Worm (Caenorhabditis elegans) whole organism, mixed stage, embryonic: ENCODE data around the gene R02E12.4.

Experiments used
- M03D4.4 ChIP-seq: sonication (generic microtip); optimal IDR thresholded peaks from 2 replicates; lab custom pipeline; 2017; ENCODE audit warnings: mild to moderate bottlenecking, missing genetic modification characterization, missing compliant biosample characterization
- bed-3 ChIP-seq: fragments of 200-800 bp; sonication (Bioruptor generic); optimal IDR thresholded peaks from 3 replicates; lab custom pipeline; 2018; ENCODE audit warnings: mild to moderate bottlenecking, missing genetic modification characterization, moderate library complexity, missing compliant biosample characterization
- blmp-1 ChIP-seq: fragments of 150-350 bp; optimal IDR thresholded peaks from 2 replicates; lab custom pipeline; 2014; ENCODE audit warnings: missing biosample characterization, missing genetic modification characterization
- ceh-39 ChIP-seq: fragments of 150-350 bp; optimal IDR thresholded peaks from 2 replicates; lab custom pipeline; 2014; ENCODE audit warnings: missing biosample characterization, missing genetic modification characterization
- ceh-43 ChIP-seq: fragments of 200-800 bp; sonication (Bioruptor generic); optimal IDR thresholded peaks from 2 replicates; lab custom pipeline; 2018; ENCODE audit warnings: mild to moderate bottlenecking, missing genetic modification characterization, moderate library complexity, missing compliant biosample characterization
- ceh-83 ChIP-seq: fragments of 200-800 bp; sonication (Bioruptor generic); optimal IDR thresholded peaks from 2 replicates; lab custom pipeline; 2018; ENCODE audit warnings: mild to moderate bottlenecking, missing genetic modification characterization, missing compliant biosample characterization
- ces-1 ChIP-seq: fragments of 150-350 bp; optimal IDR thresholded peaks from 2 replicates; lab custom pipeline; 2014; ENCODE audit warnings: missing biosample characterization, missing genetic modification reagents, missing genetic modification characterization
- cnd-1 ChIP-seq: fragments of 200-800 bp; sonication (Bioruptor generic); optimal IDR thresholded peaks from 2 replicates; lab custom pipeline; 2018; ENCODE audit warnings: mild to moderate bottlenecking, missing genetic modification characterization, missing compliant biosample characterization
- drap-1 ChIP-seq: fragments of 200-800 bp; sonication (Bioruptor generic); optimal IDR thresholded peaks from 3 replicates; lab custom pipeline; 2018; ENCODE audit warnings: mild to moderate bottlenecking, missing genetic modification characterization, missing compliant biosample characterization
- elt-1 ChIP-seq: sonication (generic microtip); optimal IDR thresholded peaks from 2 replicates; lab custom pipeline; 2017; ENCODE audit warnings: missing genetic modification characterization, mild to moderate bottlenecking, missing compliant biosample characterization, antibody characterized with exemption, moderate library complexity, borderline replicate concordance; ENCODE audit not compliant: insufficient read depth
- elt-3 ChIP-seq: fragments of 150-350 bp; optimal IDR thresholded peaks from 2 replicates; lab custom pipeline; 2014; ENCODE audit warnings: missing biosample characterization, missing genetic modification characterization
- flh-1 ChIP-seq: fragments of 200-800 bp; sonication (Bioruptor generic); optimal IDR thresholded peaks from 2 replicates; lab custom pipeline; 2018; ENCODE audit warnings: mild to moderate bottlenecking, missing genetic modification characterization, moderate library complexity, missing compliant biosample characterization
- ham-2 ChIP-seq: fragments of 200-800 bp; sonication (Bioruptor generic); optimal IDR thresholded peaks from 2 replicates; lab custom pipeline; 2018; ENCODE audit warnings: mild to moderate bottlenecking, missing genetic modification characterization, missing compliant biosample characterization
- hlh-1 ChIP-seq: fragments of 150-350 bp; optimal IDR thresholded peaks from 2 replicates; lab custom pipeline; 2014; ENCODE audit warnings: missing biosample characterization, missing genetic modification reagents, missing genetic modification characterization
- lin-13 ChIP-seq: fragments of 150-350 bp; optimal IDR thresholded peaks from 2 replicates; lab custom pipeline; 2014; ENCODE audit warnings: missing biosample characterization, missing genetic modification characterization
- lin-32 ChIP-seq: fragments of 200-800 bp; sonication (Bioruptor generic); optimal IDR thresholded peaks from 2 replicates; lab custom pipeline; 2018; ENCODE audit warnings: mild to moderate bottlenecking, missing genetic modification characterization, missing compliant biosample characterization
- lsy-2 ChIP-seq: fragments of 150-350 bp; optimal IDR thresholded peaks from 2 replicates; lab custom pipeline; 2014; ENCODE audit warnings: missing biosample characterization, missing genetic modification characterization
- mab-5 ChIP-seq: fragments of 150-350 bp; optimal IDR thresholded peaks from 2 replicates; lab custom pipeline; 2014; ENCODE audit warnings: missing biosample characterization, missing genetic modification characterization
- mep-1 ChIP-seq: fragments of 150-350 bp; optimal IDR thresholded peaks from 2 replicates; lab custom pipeline; 2017; ENCODE audit warnings: missing biosample characterization, missing genetic modification reagents, missing genetic modification characterization, inconsistent platforms
- mls-2 ChIP-seq: sonication (generic microtip); optimal IDR thresholded peaks from 2 replicates; lab custom pipeline; 2016; ENCODE audit warnings: mild to moderate bottlenecking, missing genetic modification characterization, moderate library complexity, missing compliant biosample characterization
- nhr-12 ChIP-seq: fragments of 150-350 bp; optimal IDR thresholded peaks from 2 replicates; lab custom pipeline; 2014; ENCODE audit warnings: missing biosample characterization, missing genetic modification characterization
- nhr-2 ChIP-seq: fragments of 150-350 bp; optimal IDR thresholded peaks from 2 replicates; lab custom pipeline; 2014; ENCODE audit warnings: missing biosample characterization, missing genetic modification characterization
- nhr-237 ChIP-seq: fragments of 150-350 bp; optimal IDR thresholded peaks from 2 replicates; lab custom pipeline; 2014; ENCODE audit warnings: missing biosample characterization, missing genetic modification characterization
- nhr-28 ChIP-seq: fragments of 150-350 bp; optimal IDR thresholded peaks from 2 replicates; lab custom pipeline; 2014; ENCODE audit warnings: missing biosample characterization, missing genetic modification characterization
- nhr-76 ChIP-seq: sonication (generic microtip); optimal IDR thresholded peaks from 2 replicates; lab custom pipeline; 2017; ENCODE audit warnings: missing biosample characterization, missing genetic modification characterization
- pha-4 ChIP-seq: fragments of 150-350 bp; optimal IDR thresholded peaks from 2 replicates; lab custom pipeline; 2018; ENCODE audit warnings: missing biosample characterization, missing genetic modification reagents, missing genetic modification characterization
- sem-2 ChIP-seq: fragments of 200-800 bp; sonication (Bioruptor generic); optimal IDR thresholded peaks from 2 replicates; lab custom pipeline; 2018; ENCODE audit warnings: mild to moderate bottlenecking, missing genetic modification characterization, missing compliant biosample characterization
- snpc-4 ChIP-seq: fragments of 150-350 bp; optimal IDR thresholded peaks from 2 replicates; lab custom pipeline; 2014; ENCODE audit warnings: missing biosample characterization, missing genetic modification characterization
- sptf-1 ChIP-seq: sonication (generic microtip); optimal IDR thresholded peaks from 2 replicates; lab custom pipeline; 2017; ENCODE audit warnings: mild to moderate bottlenecking, missing genetic modification characterization, moderate library complexity, missing compliant biosample characterization
- tbx-8 ChIP-seq: fragments of 200-800 bp; sonication (Bioruptor generic); optimal IDR thresholded peaks from 2 replicates; lab custom pipeline; 2018; ENCODE audit warnings: mild to moderate bottlenecking, missing genetic modification characterization, moderate library complexity, missing compliant biosample characterization
- unc-120 ChIP-seq: sonication (generic microtip); optimal IDR thresholded peaks from 2 replicates; lab custom pipeline; 2017; ENCODE audit warnings: missing genetic modification characterization, missing compliant biosample characterization; ENCODE audit not compliant: poor library complexity, severe bottlenecking
- unc-39 ChIP-seq: fragments of 150-350 bp; optimal IDR thresholded peaks from 2 replicates; lab custom pipeline; 2014; ENCODE audit warnings: missing biosample characterization, missing genetic modification characterization
- unc-62 ChIP-seq: fragments of 150-350 bp; optimal IDR thresholded peaks from 2 replicates; lab custom pipeline; 2014; ENCODE audit warnings: missing biosample characterization, missing genetic modification reagents, missing genetic modification characterization
- zip-8 ChIP-seq: fragments of 150-350 bp; optimal IDR thresholded peaks from 2 replicates; lab custom pipeline; 2014; ENCODE audit warnings: missing biosample characterization, missing genetic modification characterization
- ztf-11 ChIP-seq: fragments of 150-350 bp; optimal IDR thresholded peaks from 2 replicates; lab custom pipeline; 2014; ENCODE audit warnings: missing biosample characterization, missing genetic modification characterization

R02E12.4 gene

ce11 chrX:3968209-3968960, 36.7 kb upstream of the R02E12.4 start, which contains the start of gene C16B8.3:
Gene C16B8.3, minus strand, starts transcription at chrX:3968634.
- TF ChIP-seq lsy-2 (tag; lab: Kevin White, UChicago) (no peak), ces-1 (GFP tag; lab: Kevin White, UChicago) (no peak), cnd-1 (tag; lab: Kevin White, UChicago) (no peak), pha-4 (tag; lab: Kevin White, UChicago) (no peak), snpc-4 (tag; lab: Kevin White, UChicago) (no peak), ham-2 (GFP tag; lab: Kevin White, UChicago) (no peak), zip-8 (tag; lab: Kevin White, UChicago) (no peak), nhr-28 (no peak), unc-120 (no peak)

- TF ChIP-seq drap-1 (GFP tag; lab: Kevin White, UChicago): peak; percentile 59
- TF ChIP-seq M03D4.4 (tag; lab: Kevin White, UChicago): peak; percentile 56
- TF ChIP-seq pha-4 (tag; lab: Kevin White, UChicago): peak; percentile 52
- peak; percentile 44 for TF ChIP-seq hlh-1
- peak; percentile 57 for TF ChIP-seq sptf-1 (tag; lab: Kevin White, UChicago)
- TF ChIP-seq ceh-83 (GFP tag; lab: Kevin White, UChicago): peak; percentile 74
- TF ChIP-seq bed-3: no peak
- no peak for TF ChIP-seq nhr-28
- peak; percentile 72 for TF ChIP-seq cnd-1 (tag; lab: Kevin White, UChicago)
- TF ChIP-seq lin-13 (tag; lab: Kevin White, UChicago): peak; percentile 25
- no peak for TF ChIP-seq ces-1 (GFP tag; lab: Kevin White, UChicago)
- TF ChIP-seq lin-32 (GFP tag; lab: Kevin White, UChicago): peak; percentile 37
- no peak for TF ChIP-seq nhr-76 (tag; lab: Kevin White, UChicago)
- TF ChIP-seq tbx-8 (GFP tag; lab: Kevin White, UChicago): no peak
- peak; percentile 38 for TF ChIP-seq unc-120
- TF ChIP-seq ham-2 (GFP tag; lab: Kevin White, UChicago): no peak
These were observed 35.8 kb upstream of the R02E12.4 start for ce11 chrX:3969353-3969752.

ce11 chrX:3969980-3970403, 35.1 kb upstream of the R02E12.4 start:
- TF ChIP-seq unc-62 (GFP tag; lab: Kevin White, UChicago): peak; percentile 56
- TF ChIP-seq pha-4 (tag; lab: Kevin White, UChicago): peak; percentile 81
- peak; percentile 83 for TF ChIP-seq ham-2 (GFP tag; lab: Kevin White, UChicago)
- TF ChIP-seq bed-3: peak; percentile 74
- TF ChIP-seq nhr-76 (tag; lab: Kevin White, UChicago): no peak
- peak; percentile 83 for TF ChIP-seq ceh-43
- TF ChIP-seq sptf-1 (tag; lab: Kevin White, UChicago): peak; percentile 94
- TF ChIP-seq mab-5 (tag; lab: Kevin White, UChicago): no peak
- TF ChIP-seq M03D4.4 (tag; lab: Kevin White, UChicago): peak; percentile 91
- no peak for TF ChIP-seq lsy-2 (tag; lab: Kevin White, UChicago)
- TF ChIP-seq ztf-11 (tag; lab: Kevin White, UChicago): peak; percentile 66
- no peak for TF ChIP-seq zip-8 (tag; lab: Kevin White, UChicago)
- TF ChIP-seq flh-1 (GFP tag; lab: Kevin White, UChicago): peak; percentile 50
- TF ChIP-seq snpc-4 (tag; lab: Kevin White, UChicago): no peak
- TF ChIP-seq nhr-28: peak; percentile 9
- TF ChIP-seq elt-3 (tag; lab: Kevin White, UChicago): no peak
- TF ChIP-seq elt-1 (tag; lab: Kevin White, UChicago): no peak
- no peak for TF ChIP-seq nhr-237
- TF ChIP-seq cnd-1 (tag; lab: Kevin White, UChicago): peak; percentile 94
- TF ChIP-seq ces-1 (GFP tag; lab: Kevin White, UChicago): peak; percentile 46
- peak; percentile 86 for TF ChIP-seq tbx-8 (GFP tag; lab: Kevin White, UChicago)
- no peak for TF ChIP-seq hlh-1
- peak; percentile 53 for TF ChIP-seq unc-39 (tag; lab: Kevin White, UChicago)
- no peak for TF ChIP-seq nhr-12 (tag; lab: Kevin White, UChicago)
- TF ChIP-seq unc-120: peak; percentile 93
- TF ChIP-seq ceh-83 (GFP tag; lab: Kevin White, UChicago): peak; percentile 88
- peak; percentile 7 for TF ChIP-seq ceh-39 (tag; lab: Kevin White, UChicago)
- no peak for TF ChIP-seq blmp-1 (tag; lab: Kevin White, UChicago)
- peak; percentile 86 for TF ChIP-seq sem-2 (GFP tag; lab: Kevin White, UChicago)
- TF ChIP-seq nhr-2 (tag; lab: Kevin White, UChicago): no peak
- TF ChIP-seq mls-2 (tag; lab: Kevin White, UChicago): peak; percentile 94
- peak; percentile 92 for TF ChIP-seq drap-1 (GFP tag; lab: Kevin White, UChicago)
- TF ChIP-seq lin-13 (tag; lab: Kevin White, UChicago): peak; percentile 82
- peak; percentile 6 for TF ChIP-seq mep-1
- peak; percentile 81 for TF ChIP-seq lin-32 (GFP tag; lab: Kevin White, UChicago)
